Fruit fly (Drosophila melanogaster) whole organism, embryonic: Measurements from ENCODE around the gene ct.

Experiments used
- Abd-B ChIP-seq: fragments of 200-800 bp; sonication (Bioruptor generic); optimal IDR thresholded peaks from 2 replicates; lab custom pipeline; 2018; ENCODE audit warnings: missing biosample characterization, mild to moderate bottlenecking, missing genetic modification characterization, moderate library complexity
- Ada2b ChIP-seq: fragments of 200-800 bp; sonication (Bioruptor generic); IDR thresholded peaks from 2 replicates; pipeline ENCODE4 v1.3.6; 2022; ENCODE audit warnings: missing biosample characterization, missing genetic modification characterization
- CG10979 ChIP-seq: fragments of 200-800 bp; sonication (Bioruptor generic); optimal IDR thresholded peaks from 2 replicates; lab custom pipeline; 2018; ENCODE audit warnings: missing biosample characterization, mild to moderate bottlenecking, missing genetic modification characterization, moderate library complexity
- CG11456 ChIP-seq: fragments of 200-800 bp; sonication (Bioruptor generic); IDR thresholded peaks from 3 replicates; pipeline ENCODE4 v1.3.6; 2022; ENCODE audit warnings: missing biosample characterization, missing genetic modification characterization
- CG11504 ChIP-seq: fragments of 200-800 bp; sonication (Bioruptor generic); optimal IDR thresholded peaks from 3 replicates; lab custom pipeline; 2019; ENCODE audit warnings: missing biosample characterization, mild to moderate bottlenecking, missing genetic modification characterization, moderate library complexity
- CG11723 ChIP-seq: fragments of 200-800 bp; sonication (Bioruptor generic); optimal IDR thresholded peaks from 2 replicates; lab custom pipeline; 2017; ENCODE audit warnings: missing biosample characterization, mild to moderate bottlenecking, missing genetic modification characterization
- CG13624 ChIP-seq: fragments of 200-800 bp; sonication (Bioruptor generic); optimal IDR thresholded peaks from 2 replicates; lab custom pipeline; 2016; ENCODE audit warnings: missing biosample characterization, missing genetic modification characterization
- CG13775 ChIP-seq: fragments of 200-800 bp; sonication (Bioruptor generic); optimal IDR thresholded peaks from 3 replicates; lab custom pipeline; 2017; ENCODE audit warnings: missing biosample characterization, mild to moderate bottlenecking, missing genetic modification characterization
- CG13894 ChIP-seq: fragments of 200-800 bp; sonication (Bioruptor generic); optimal IDR thresholded peaks from 3 replicates; lab custom pipeline; 2018; ENCODE audit warnings: missing biosample characterization, mild to moderate bottlenecking, missing genetic modification characterization, moderate library complexity
- CG17328 ChIP-seq: fragments of 200-800 bp; sonication (Bioruptor generic); IDR thresholded peaks from 2 replicates; pipeline ENCODE4 v1.3.6; 2022; ENCODE audit warnings: missing biosample characterization, missing genetic modification characterization
- CG18011 ChIP-seq: fragments of 200-800 bp; sonication (Bioruptor generic); optimal IDR thresholded peaks from 2 replicates; lab custom pipeline; 2017; ENCODE audit warnings: missing biosample characterization, missing genetic modification characterization, mild to moderate bottlenecking, moderate library complexity, missing genotype
- CG18262 ChIP-seq: fragments of 200-800 bp; optimal IDR thresholded peaks from 3 replicates; lab custom pipeline; 2019; ENCODE audit warnings: missing biosample characterization, mild to moderate bottlenecking, missing genetic modification characterization, moderate library complexity
- CG2712 ChIP-seq: fragments of 200-800 bp; optimal IDR thresholded peaks from 3 replicates; lab custom pipeline; 2019; ENCODE audit warnings: missing biosample characterization, mild to moderate bottlenecking, missing genetic modification characterization, moderate library complexity
- CG34422 ChIP-seq: fragments of 200-800 bp; sonication (Bioruptor generic); IDR thresholded peaks from 3 replicates; pipeline ENCODE4 v1.3.6; 2022; ENCODE audit warnings: missing biosample characterization, missing genetic modification characterization
- CG6272 ChIP-seq: fragments of 200-800 bp; sonication (Bioruptor generic); IDR thresholded peaks from 2 replicates; pipeline ENCODE4 v1.3.6; 2022; ENCODE audit warnings: missing biosample characterization, missing genetic modification characterization
- CG7271 ChIP-seq: fragments of 200-800 bp; sonication (Bioruptor generic); optimal IDR thresholded peaks from 2 replicates; lab custom pipeline; 2018; ENCODE audit warnings: missing biosample characterization, mild to moderate bottlenecking, missing genetic modification characterization, moderate library complexity
- CG7928 ChIP-seq: fragments of 200-800 bp; sonication (Bioruptor generic); optimal IDR thresholded peaks from 2 replicates; lab custom pipeline; 2017; ENCODE audit warnings: missing biosample characterization, mild to moderate bottlenecking, missing genetic modification characterization
- CG8478 ChIP-seq: fragments of >200 bp; optimal IDR thresholded peaks from 2 replicates; lab custom pipeline; 2018
- Dek ChIP-seq: fragments of 200-800 bp; sonication (Bioruptor generic); optimal IDR thresholded peaks from 3 replicates; lab custom pipeline; 2019; ENCODE audit warnings: missing biosample characterization, mild to moderate bottlenecking, missing genetic modification characterization, moderate library complexity
- Ets65A ChIP-seq: fragments of 200-800 bp; sonication (Bioruptor generic); peaks from one replicate; lab custom pipeline; 2016; ENCODE audit warnings: missing biosample characterization, missing genetic modification characterization
- Fer3 ChIP-seq: fragments of 200-800 bp; sonication (Bioruptor generic); optimal IDR thresholded peaks from 2 replicates; lab custom pipeline; 2018; ENCODE audit warnings: missing biosample characterization, mild to moderate bottlenecking, missing genetic modification characterization, moderate library complexity
- Pdp1 ChIP-seq, 2 experiments: fragments of 200-800 bp; sonication (Bioruptor generic); optimal IDR thresholded peaks; 3 replicates each; lab custom pipeline; 2016; ENCODE audit warnings: missing biosample characterization in 2 of 2, missing genetic modification characterization in 2 of 2, mild to moderate bottlenecking in 1 of 2, moderate library complexity in 1 of 2
- Ptx1 ChIP-seq: fragments of 200-800 bp; sonication (Bioruptor generic); IDR thresholded peaks from 2 replicates; pipeline ENCODE4 v1.3.6; 2022; ENCODE audit warnings: missing biosample characterization, missing genetic modification characterization
- Scr ChIP-seq: fragments of 200-800 bp; sonication (Bioruptor generic); IDR thresholded peaks from 2 replicates; pipeline ENCODE4 v1.3.6; 2022; ENCODE audit warnings: missing biosample characterization, missing genetic modification characterization; ENCODE audit not compliant: partially characterized antibody
- Sox100B ChIP-seq: fragments of 200-800 bp; sonication (Bioruptor generic); optimal IDR thresholded peaks from 3 replicates; lab custom pipeline; 2018; ENCODE audit warnings: missing biosample characterization, mild to moderate bottlenecking, missing genetic modification characterization
- Xrp1 ChIP-seq: fragments of 200-800 bp; sonication (Bioruptor generic); IDR thresholded peaks from 2 replicates; pipeline ENCODE4 v1.3.6; 2022; ENCODE audit warnings: missing biosample characterization, missing genetic modification characterization
- ab ChIP-seq: fragments of 200-800 bp; sonication (Bioruptor generic); optimal IDR thresholded peaks from 2 replicates; lab custom pipeline; 2016; ENCODE audit warnings: missing biosample characterization, missing genetic modification characterization
- ash1 ChIP-seq: fragments of 200-800 bp; sonication (Bioruptor generic); optimal IDR thresholded peaks from 2 replicates; lab custom pipeline; 2018; ENCODE audit warnings: missing biosample characterization, mild to moderate bottlenecking, missing genetic modification characterization
- bigmax ChIP-seq: fragments of 200-800 bp; sonication (Bioruptor generic); optimal IDR thresholded peaks from 2 replicates; lab custom pipeline; 2018; ENCODE audit warnings: missing biosample characterization, mild to moderate bottlenecking, missing genetic modification characterization
- cg ChIP-seq: fragments of 200-800 bp; sonication (Bioruptor generic); optimal IDR thresholded peaks from 3 replicates; lab custom pipeline; 2019; ENCODE audit warnings: missing biosample characterization, mild to moderate bottlenecking, missing genetic modification characterization, moderate library complexity
- cwo ChIP-seq: fragments of 200-800 bp; sonication (Bioruptor generic); optimal IDR thresholded peaks from 3 replicates; lab custom pipeline; 2017; ENCODE audit warnings: missing biosample characterization, missing genetic modification characterization, mild to moderate bottlenecking, moderate library complexity, missing genetic modification reagents
- da ChIP-seq: fragments of 200-800 bp; sonication (Bioruptor generic); optimal IDR thresholded peaks from 2 replicates; lab custom pipeline; 2016; ENCODE audit warnings: missing biosample characterization, missing genetic modification characterization
- dan ChIP-seq: fragments of 200-800 bp; sonication (Bioruptor generic); IDR thresholded peaks from 2 replicates; pipeline ENCODE4 v1.3.6; 2022; ENCODE audit warnings: missing biosample characterization, missing genetic modification characterization
- dmrt99B ChIP-seq: fragments of 200-800 bp; sonication (Bioruptor generic); optimal IDR thresholded peaks from 2 replicates; lab custom pipeline; 2018; ENCODE audit warnings: missing biosample characterization, mild to moderate bottlenecking, missing genetic modification characterization, moderate library complexity
- eyg ChIP-seq: fragments of 200-800 bp; sonication (Bioruptor generic); optimal IDR thresholded peaks from 3 replicates; lab custom pipeline; 2016; ENCODE audit warnings: missing biosample characterization, missing genetic modification characterization
- gcm ChIP-seq: fragments of 200-800 bp; sonication (Bioruptor generic); optimal IDR thresholded peaks from 2 replicates; lab custom pipeline; 2019; ENCODE audit warnings: missing biosample characterization, mild to moderate bottlenecking, missing genetic modification characterization, moderate library complexity
- h ChIP-seq: fragments of >200 bp; optimal IDR thresholded peaks from 2 replicates; lab custom pipeline; 2017
- kay ChIP-seq: fragments of 200-800 bp; sonication (Bioruptor generic); optimal IDR thresholded peaks from 2 replicates; lab custom pipeline; 2016; ENCODE audit warnings: missing biosample characterization, missing genetic modification characterization
- lbe ChIP-seq: fragments of 200-800 bp; sonication (Bioruptor generic); optimal IDR thresholded peaks from 2 replicates; lab custom pipeline; 2016; ENCODE audit warnings: missing biosample characterization, mild to moderate bottlenecking, missing genetic modification characterization
- mld ChIP-seq: fragments of 200-800 bp; sonication (Bioruptor generic); IDR thresholded peaks from 3 replicates; pipeline ENCODE4 v1.3.6; 2022; ENCODE audit warnings: missing biosample characterization, missing genetic modification characterization; ENCODE audit not compliant: partially characterized antibody
- pita ChIP-seq: fragments of 200-800 bp; sonication (Bioruptor generic); optimal IDR thresholded peaks from 2 replicates; lab custom pipeline; 2017; ENCODE audit warnings: missing biosample characterization, mild to moderate bottlenecking, missing genetic modification characterization
- prd ChIP-seq, 3 experiments: fragments of >200 bp in 2 of 3; fragments of 200-800 bp in 1 of 3; sonication (Bioruptor generic) in 1 of 3; optimal IDR thresholded peaks in 2 of 3; IDR thresholded peaks in 1 of 3; 2 replicates in 2 of 3; 3 replicates in 1 of 3; pipeline versions ENCODE4 v1.3.6 to Lab custom; 2017 to 2022; ENCODE audit warnings: missing biosample characterization in 1 of 3, missing genetic modification characterization in 1 of 3
- rib ChIP-seq: fragments of 200-800 bp; sonication (Bioruptor generic); IDR thresholded peaks from 2 replicates; pipeline ENCODE4 v1.3.6; 2022; ENCODE audit warnings: missing biosample characterization, missing genetic modification characterization
- row ChIP-seq: fragments of 200-800 bp; sonication (Bioruptor generic); IDR thresholded peaks from 3 replicates; pipeline ENCODE4 v1.3.6; 2022; ENCODE audit warnings: missing biosample characterization, missing genetic modification characterization
- sens ChIP-seq: fragments of 200-800 bp; sonication (Bioruptor generic); peaks from one replicate; lab custom pipeline; 2016; ENCODE audit warnings: missing biosample characterization, missing genetic modification characterization
- sna ChIP-seq: fragments of 200-800 bp; sonication (Bioruptor generic); IDR thresholded peaks from 2 replicates; pipeline ENCODE4 v1.3.6; 2022; ENCODE audit warnings: missing biosample characterization, missing genetic modification characterization; ENCODE audit not compliant: partially characterized antibody
- zen ChIP-seq: fragments of 200-800 bp; sonication (Bioruptor generic); optimal IDR thresholded peaks from 3 replicates; lab custom pipeline; 2018; ENCODE audit warnings: missing biosample characterization, mild to moderate bottlenecking, missing genetic modification characterization, moderate library complexity

The ct gene

dm6 chrX:7559913-7560312 lies 48.3 kb upstream of the ct start:
- peak; percentile 6 for TF ChIP-seq CG10979 (tag; lab: Kevin White, UChicago)
- TF ChIP-seq CG13624: no peak
- TF ChIP-seq ash1 (GFP tag; lab: Kevin White, UChicago): no peak
- peak in 1 of 2 experiments; percentile 67 for TF ChIP-seq Pdp1 (GFP tag; optimal IDR thresholded peaks at IDR 0.05; lab: Kevin White, UChicago)
- TF ChIP-seq sens (GFP tag; lab: Kevin White, UChicago): peak; percentile 64
- no peak for TF ChIP-seq CG8478
- no peak for TF ChIP-seq pita (GFP tag; lab: Kevin White, UChicago)
- TF ChIP-seq Scr (GFP tag; lab: Robert Waterston, UW): no peak
- TF ChIP-seq row (GFP tag; lab: Robert Waterston, UW): 0 out of 3 replicates have a peak, but pooled peaks have one; percentile 17
- no peak for TF ChIP-seq cwo (GFP tag; lab: Kevin White, UChicago)
- no peak for TF ChIP-seq CG7928
- TF ChIP-seq CG11504: peak; percentile 23
- 0 out of 2 replicates have a peak, but pooled peaks have one; percentile 6 for TF ChIP-seq Ptx1 (GFP tag; lab: Robert Waterston, UW)
- no peak for TF ChIP-seq prd (optimal IDR thresholded peaks at IDR 0.05; lab: Kevin White, UChicago)
- peak; percentile 21; the same call in 1 of the 3 replicates for TF ChIP-seq prd (GFP tag; IDR thresholded peaks at IDR 0.05; lab: Robert Waterston, UW)
- peak; percentile 2 for TF ChIP-seq CG18262 (tag; lab: Kevin White, UChicago)
- no peak for TF ChIP-seq CG6272 (GFP tag; lab: Robert Waterston, UW)
- no peak for TF ChIP-seq CG11723
- TF ChIP-seq ab: no peak
- peak; percentile 22 for TF ChIP-seq CG2712 (tag; lab: Kevin White, UChicago)
- TF ChIP-seq Sox100B (GFP tag; lab: Kevin White, UChicago): no peak
- TF ChIP-seq mld (GFP tag; lab: Robert Waterston, UW): no peak
- TF ChIP-seq eyg (GFP tag; lab: Kevin White, UChicago): no peak
- no peak for TF ChIP-seq Fer3 (tag; lab: Kevin White, UChicago)
- no peak for TF ChIP-seq cg (GFP tag; lab: Kevin White, UChicago)
- no peak for TF ChIP-seq Ada2b (GFP tag; lab: Robert Waterston, UW)
- TF ChIP-seq rib (GFP tag; lab: Robert Waterston, UW): no peak
- TF ChIP-seq Abd-B (GFP tag; lab: Kevin White, UChicago): no peak
- TF ChIP-seq h (lab: Kevin White, UChicago): no peak

DNA sequence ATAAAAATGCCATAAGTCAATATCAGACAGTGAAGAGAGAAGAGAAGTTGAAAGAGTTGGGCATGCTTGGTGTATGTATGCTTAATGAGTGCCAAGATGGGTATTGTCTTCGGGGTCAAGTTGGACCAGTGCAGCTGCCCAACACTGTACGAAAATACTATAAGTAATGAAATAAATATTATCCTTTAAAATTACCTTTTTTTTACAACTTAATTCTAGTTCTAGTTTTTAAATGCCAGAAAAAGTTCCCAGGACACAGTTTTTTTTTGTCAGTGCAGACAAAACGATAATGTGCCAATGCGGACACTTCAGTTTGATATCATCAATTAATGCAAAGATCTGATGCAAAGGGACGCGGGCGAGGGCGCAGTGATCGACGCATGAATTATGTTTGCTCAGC lies 47.5 kb upstream of the ct start:
- TF ChIP-seq sna (GFP tag; lab: Robert Waterston, UW) (no peak), sens (GFP tag; lab: Kevin White, UChicago) (peak; percentile 60), dan (GFP tag; lab: Robert Waterston, UW) (no peak), Ptx1 (GFP tag; lab: Robert Waterston, UW) (0 out of 2 replicates have a peak, but pooled peaks have one; percentile 10), Ets65A (GFP tag; lab: Kevin White, UChicago) (peak; percentile 57), CG2712 (tag; lab: Kevin White, UChicago) (no peak)

dm6 chrX:7562622-7563021 lies 45.6 kb upstream of the ct start:
- TF ChIP-seq sens (GFP tag; lab: Kevin White, UChicago) (peak; percentile 44), CG17328 (GFP tag; lab: Robert Waterston, UW) (0 out of 2 replicates have a peak, but pooled peaks have one; percentile 26), Xrp1 (peak; percentile 12; the same call in 1 of the 2 replicates), CG34422 (no peak)

- TF ChIP-seq gcm (no peak), dmrt99B (tag; lab: Kevin White, UChicago) (no peak), CG11456 (GFP tag; lab: Robert Waterston, UW) (no peak), Dek (tag; lab: Kevin White, UChicago) (no peak), bigmax (GFP tag; lab: Kevin White, UChicago) (no peak), lbe (GFP tag; lab: Kevin White, UChicago) (no peak), Abd-B (GFP tag; lab: Kevin White, UChicago) (peak; percentile 31), CG13894 (tag; lab: Kevin White, UChicago) (peak; percentile 13), da (GFP tag; lab: Kevin White, UChicago) (no peak), kay (GFP tag; lab: Kevin White, UChicago) (no peak), sna (GFP tag; lab: Robert Waterston, UW) (no peak), CG7271 (tag; lab: Kevin White, UChicago) (no peak), CG18011 (GFP tag; lab: Kevin White, UChicago) (no peak), CG13775 (GFP tag; lab: Kevin White, UChicago) (no peak), zen (no peak)
These were observed 39.9 kb upstream of the ct start for dm6 chrX:7568320-7568719.
